Worm (Caenorhabditis elegans) whole organism, midembryonic: Measurements from ENCODE around the gene rnh-1.2.

Source experiments
- T22C8.4 ChIP-seq: fragments of 200-800 bp; sonication (Bioruptor generic); IDR thresholded peaks from 2 replicates; pipeline ENCODE4 v1.3.6; 2022; ENCODE audit warnings: missing genetic modification characterization, missing compliant biosample characterization
- cog-1 ChIP-seq: sonication (generic microtip); optimal IDR thresholded peaks from 2 replicates; lab custom pipeline; 2016; ENCODE audit warnings: missing genetic modification characterization, missing compliant biosample characterization
- flt-1 ChIP-seq: fragments of 200-800 bp; sonication (Bioruptor generic); IDR thresholded peaks from 2 replicates; pipeline ENCODE4 v1.3.6; 2022; ENCODE audit warnings: missing genetic modification characterization, missing compliant biosample characterization
- klf-2 ChIP-seq: fragments of 200-800 bp; sonication (Bioruptor generic); conservative IDR thresholded peaks from 2 replicates; pipeline ENCODE4 v1.3.6; 2022; ENCODE audit warnings: missing genetic modification reagents, missing genetic modification characterization, missing compliant biosample characterization
- med-1 ChIP-seq: sonication (generic microtip); optimal IDR thresholded peaks from 2 replicates; lab custom pipeline; 2017; ENCODE audit warnings: missing genetic modification characterization, mild to moderate bottlenecking, missing compliant biosample characterization, antibody characterized with exemption, missing genetic modification reagents; ENCODE audit not compliant: insufficient read depth
- ref-1 ChIP-seq: fragments of 200-800 bp; sonication (Bioruptor generic); conservative IDR thresholded peaks from 2 replicates; pipeline ENCODE4 v1.3.6; 2022; ENCODE audit warnings: missing genetic modification reagents, missing genetic modification characterization, missing compliant biosample characterization
- tab-1 ChIP-seq: fragments of 200-800 bp; sonication (Bioruptor generic); IDR thresholded peaks from 2 replicates; pipeline ENCODE4 v1.3.6; 2022; ENCODE audit warnings: missing genetic modification characterization, missing compliant biosample characterization
- ztf-23 ChIP-seq: fragments of 200-800 bp; sonication (Bioruptor generic); IDR thresholded peaks from 2 replicates; pipeline ENCODE4 v1.3.6; 2022; ENCODE audit warnings: missing genetic modification reagents, missing genetic modification characterization, missing compliant biosample characterization
- ztf-29 ChIP-seq: fragments of 200-800 bp; sonication (Bioruptor generic); IDR thresholded peaks from 2 replicates; pipeline ENCODE4 v1.3.6; 2022; ENCODE audit warnings: missing genetic modification reagents, missing genetic modification characterization, missing compliant biosample characterization

- TF ChIP-seq cog-1 (tag; lab: Kevin White, UChicago) (no peak), klf-2 (no peak), flt-1 (GFP tag; lab: Robert Waterston, UW) (no peak), med-1 (no peak), T22C8.4 (no peak), ref-1 (GFP tag; lab: Robert Waterston, UW) (no peak), ztf-23 (no peak), tab-1 (GFP tag; lab: Robert Waterston, UW) (no peak), ztf-29 (GFP tag; lab: Robert Waterston, UW) (no peak)
Observed at ce11 chrII:9833855-9834254, 8.0 kb downstream of the rnh-1.2 start, which contains the start of gene ZK938.3.
